Worm (Caenorhabditis elegans): ENCODE measurements around the gene C06A8.8.

Gene C06A8.8

ce11 chrII:7771917-7772316 is at the start of gene C06A8.8:
TSS of gene C06A8.8 (minus strand) at chrII:7772017.
- TF ChIP-seq ztf-4 (tag; optimal IDR thresholded peaks at IDR 0.05) (no peak), sea-2 (GFP tag; optimal IDR thresholded peaks at IDR 0.05) (no peak), nhr-76 (tag; optimal IDR thresholded peaks at IDR 0.05) (no peak), fos-1 (tag; optimal IDR thresholded peaks at IDR 0.05) (no peak), snpc-4 (tag; optimal IDR thresholded peaks at IDR 0.05) (no peak), jun-1 (tag; optimal IDR thresholded peaks at IDR 0.05) (no peak), nhr-25 (tag; optimal IDR thresholded peaks at IDR 0.05) (no peak), tbx-2 (tag; optimal IDR thresholded peaks at IDR 0.05) (no peak), R02D3.7 (tag; optimal IDR thresholded peaks at IDR 0.05) (no peak), ceh-16 (tag; optimal IDR thresholded peaks at IDR 0.05) (no peak), fkh-2 (tag; optimal IDR thresholded peaks at IDR 0.05) (no peak), nfya-1 (tag; optimal IDR thresholded peaks at IDR 0.05; ENCODE audit: insufficient read depth) (no peak)

- TF ChIP-seq unc-39 (tag; optimal IDR thresholded peaks at IDR 0.05) = no peak
- TF ChIP-seq mml-1 (tag; optimal IDR thresholded peaks at IDR 0.05) = no peak
- TF ChIP-seq pqm-1 (tag; optimal IDR thresholded peaks at IDR 0.05) = no peak
- TF ChIP-seq fkh-2 (tag; optimal IDR thresholded peaks at IDR 0.05) = no peak
- no peak for TF ChIP-seq nhr-76 (tag; optimal IDR thresholded peaks at IDR 0.05)
- no peak for TF ChIP-seq ceh-9 (tag; optimal IDR thresholded peaks at IDR 0.05)
- TF ChIP-seq unc-62 (GFP tag; optimal IDR thresholded peaks at IDR 0.05) = no peak
- TF ChIP-seq ZK546.5 (tag; optimal IDR thresholded peaks at IDR 0.05) = no peak
- no peak for TF ChIP-seq elt-3 (tag; optimal IDR thresholded peaks at IDR 0.05)
- no peak for TF ChIP-seq ztf-4 (tag; optimal IDR thresholded peaks at IDR 0.05)
- no peak for TF ChIP-seq hmg-11 (tag; optimal IDR thresholded peaks at IDR 0.05)
- TF ChIP-seq nhr-25 (tag; optimal IDR thresholded peaks at IDR 0.05) = no peak
Measured at ce11 chrII:7819359-7819758, 47.5 kb upstream of the C06A8.8 start.

ce11 chrII:7817580-7817979 is 45.8 kb upstream of the C06A8.8 start:
- no peak for TF ChIP-seq elt-1 (tag; optimal IDR thresholded peaks at IDR 0.05)
- TF ChIP-seq mdl-1 (tag; optimal IDR thresholded peaks at IDR 0.05) = no peak
- no peak for TF ChIP-seq hmg-11 (tag; optimal IDR thresholded peaks at IDR 0.05)
- TF ChIP-seq ztf-4 (tag; optimal IDR thresholded peaks at IDR 0.05) = no peak
- TF ChIP-seq unc-39 (tag; optimal IDR thresholded peaks at IDR 0.05) = no peak
- TF ChIP-seq ceh-28 (tag; optimal IDR thresholded peaks at IDR 0.05) = no peak
- TF ChIP-seq ZK546.5 (tag; optimal IDR thresholded peaks at IDR 0.05) = no peak
- no peak for TF ChIP-seq jun-1 (tag; optimal IDR thresholded peaks at IDR 0.05)

- TF ChIP-seq nfya-1 (tag; optimal IDR thresholded peaks at IDR 0.05; ENCODE audit: insufficient read depth) = peak; percentile 39
- peak; percentile 25 for TF ChIP-seq lin-15B (tag; optimal IDR thresholded peaks at IDR 0.05)
- TF ChIP-seq pha-4 (tag; optimal IDR thresholded peaks at IDR 0.05) = peak; percentile 13
- no peak for TF ChIP-seq jun-1 (tag; optimal IDR thresholded peaks at IDR 0.05)
- TF ChIP-seq skn-1 (tag; optimal IDR thresholded peaks at IDR 0.05) = no peak
- TF ChIP-seq elt-2 (tag; optimal IDR thresholded peaks at IDR 0.05) = peak; percentile 54
Measured at ce11 chrII:7816163-7816776, 44.5 kb upstream of the C06A8.8 start, which contains the start of gene cki-2. TSS of gene cki-2 (plus strand) at chrII:7816499.

ce11 chrII:7815406-7815805 is 43.6 kb upstream of the C06A8.8 start:
- TF ChIP-seq skn-1 (tag; optimal IDR thresholded peaks at IDR 0.05) = no peak
- no peak for TF ChIP-seq nhr-237 (tag; optimal IDR thresholded peaks at IDR 0.05)
- TF ChIP-seq aly-2 (tag; optimal IDR thresholded peaks at IDR 0.05) = no peak
- TF ChIP-seq mdl-1 (tag; optimal IDR thresholded peaks at IDR 0.05) = no peak
- TF ChIP-seq nhr-11 (tag; optimal IDR thresholded peaks at IDR 0.05) = no peak
- no peak for TF ChIP-seq nhr-12 (tag; optimal IDR thresholded peaks at IDR 0.05)
- TF ChIP-seq pha-4 (tag; optimal IDR thresholded peaks at IDR 0.05) = no peak
- no peak for TF ChIP-seq unc-39 (tag; optimal IDR thresholded peaks at IDR 0.05)
- TF ChIP-seq nhr-76 (tag; optimal IDR thresholded peaks at IDR 0.05) = no peak
- TF ChIP-seq ceh-28 (tag; optimal IDR thresholded peaks at IDR 0.05) = no peak
- no peak for TF ChIP-seq fkh-2 (tag; optimal IDR thresholded peaks at IDR 0.05)
- no peak for TF ChIP-seq lin-39 (tag; optimal IDR thresholded peaks at IDR 0.05)
- no peak for TF ChIP-seq lsy-12 (tag; optimal IDR thresholded peaks at IDR 0.05)
- TF ChIP-seq ztf-11 (tag; optimal IDR thresholded peaks at IDR 0.05) = no peak

All from whole organism, L3 larva.